Fruit fly (Drosophila melanogaster): ENCODE data around the gene CG2701.

The CG2701 gene

DNA sequence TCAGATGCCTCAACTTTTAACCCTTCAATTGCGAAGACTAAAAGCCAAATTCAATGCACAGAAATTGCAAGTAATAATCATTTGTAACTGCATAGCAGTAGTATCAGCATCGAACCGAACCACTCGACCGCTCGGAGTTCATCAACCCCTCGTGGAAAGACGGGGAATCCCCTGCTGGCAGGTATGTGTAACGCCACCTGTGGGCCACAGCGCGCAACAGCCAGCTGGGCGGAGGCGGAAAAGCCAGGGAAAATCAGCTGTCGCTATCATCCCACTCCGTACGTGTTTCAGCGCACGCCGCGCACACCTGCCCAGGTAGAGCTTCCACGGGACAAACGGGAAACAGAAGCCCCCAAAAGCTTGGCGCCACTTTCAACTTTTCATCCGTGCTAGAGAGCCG, 35.7 kb downstream of the CG2701 start:
- TF ChIP-seq CG4318 (GFP tag; optimal IDR thresholded peaks at IDR 0.05), result no peak
- no peak for TF ChIP-seq cyc (GFP tag; optimal IDR thresholded peaks at IDR 0.05)
- TF ChIP-seq ss (GFP tag; optimal IDR thresholded peaks at IDR 0.05), result no peak
- TF ChIP-seq topi (GFP tag; optimal IDR thresholded peaks at IDR 0.05), result no peak
- no peak for TF ChIP-seq CG15336 (GFP tag; IDR thresholded peaks at IDR 0.05)
- no peak for TF ChIP-seq CG31627 (GFP tag; optimal IDR thresholded peaks at IDR 0.05)
- no peak for TF ChIP-seq Lpt (GFP tag; optimal IDR thresholded peaks at IDR 0.05)
- TF ChIP-seq fd85E (GFP tag; optimal IDR thresholded peaks at IDR 0.05), result no peak
- TF ChIP-seq vri (GFP tag; optimal IDR thresholded peaks at IDR 0.05), result no peak
- no peak for TF ChIP-seq Sox14 (GFP tag; optimal IDR thresholded peaks at IDR 0.05)
- TF ChIP-seq CG3919 (GFP tag; optimal IDR thresholded peaks at IDR 0.05), result no peak
- no peak for TF ChIP-seq Ets96B (tag; optimal IDR thresholded peaks at IDR 0.05)
- TF ChIP-seq Ets21C (GFP tag; optimal IDR thresholded peaks at IDR 0.05), result no peak
- TF ChIP-seq fkh (GFP tag; optimal IDR thresholded peaks at IDR 0.05), result no peak
- TF ChIP-seq net (GFP tag; optimal IDR thresholded peaks at IDR 0.05), result no peak
- no peak for TF ChIP-seq CG32006 (GFP tag; optimal IDR thresholded peaks at IDR 0.05)

DNA sequence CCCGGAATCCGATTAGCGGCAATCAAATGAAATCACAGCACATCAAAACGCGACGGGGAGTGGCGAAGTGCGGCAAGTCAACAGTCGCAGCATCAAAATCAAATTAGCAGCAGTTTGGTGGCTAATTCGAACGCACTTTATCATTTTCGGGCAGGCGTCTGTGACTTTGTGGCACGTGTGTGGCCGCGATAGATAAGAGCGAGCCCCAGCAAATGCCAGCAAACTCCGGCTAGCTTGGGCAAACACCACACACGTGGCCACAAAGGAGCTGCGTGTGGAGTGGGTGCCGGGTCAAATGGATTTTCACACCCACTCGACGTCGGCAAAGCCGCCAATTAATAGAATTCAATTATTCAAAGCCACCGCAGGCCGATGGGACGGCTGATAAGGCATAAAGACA, 36.2 kb downstream of the CG2701 start:
- TF ChIP-seq achi (GFP tag; optimal IDR thresholded peaks at IDR 0.05) (no peak), CG8632 (GFP tag; optimal IDR thresholded peaks at IDR 0.05) (no peak), CG16779 (tag; optimal IDR thresholded peaks at IDR 0.05) (no peak), OdsH (GFP tag; optimal IDR thresholded peaks at IDR 0.05) (no peak), Blimp-1 (GFP tag; optimal IDR thresholded peaks at IDR 0.05) (no peak)

DNA sequence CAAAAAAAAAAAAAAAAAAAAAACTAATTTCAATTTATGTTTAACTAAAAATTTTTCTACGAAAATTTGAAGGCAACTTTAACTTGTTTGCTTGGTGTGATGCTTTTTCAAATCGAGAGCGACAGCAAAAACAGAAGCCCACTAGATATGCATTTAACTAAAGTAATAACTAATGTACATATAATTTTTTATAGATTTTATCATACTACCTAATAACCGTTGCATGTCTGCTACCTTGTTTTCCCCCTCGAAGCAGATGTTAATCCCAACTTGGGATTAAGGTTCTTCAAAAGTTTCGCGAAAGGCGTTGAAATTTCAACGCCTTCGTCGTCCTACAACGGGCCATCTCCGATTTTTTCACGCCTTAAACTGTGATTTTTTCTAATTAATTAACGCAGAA, 37.3 kb downstream of the CG2701 start, which contains the start of gene CG2652:
Gene CG2652 (minus strand): TSS at position 101 of the 400 bp plus-strand sequence.
- TF ChIP-seq CG6792 (GFP tag; optimal IDR thresholded peaks at IDR 0.05) (no peak), achi (GFP tag; optimal IDR thresholded peaks at IDR 0.05) (no peak), Hr4 (GFP tag; optimal IDR thresholded peaks at IDR 0.05) (no peak), OdsH (GFP tag; optimal IDR thresholded peaks at IDR 0.05) (no peak), CG3032 (tag; optimal IDR thresholded peaks at IDR 0.05) (no peak), CG4318 (GFP tag; optimal IDR thresholded peaks at IDR 0.05) (no peak), topi (GFP tag; optimal IDR thresholded peaks at IDR 0.05) (no peak), Eip93F (GFP tag; optimal IDR thresholded peaks at IDR 0.05) (no peak), Gug (GFP tag; IDR thresholded peaks at IDR 0.05) (no peak), esn (GFP tag; optimal IDR thresholded peaks at IDR 0.05) (no peak), Hr38 (GFP tag; optimal IDR thresholded peaks at IDR 0.05) (no peak), CG16779 (tag; optimal IDR thresholded peaks at IDR 0.05) (no peak), CG10631 (GFP tag; optimal IDR thresholded peaks at IDR 0.05) (no peak), salr (GFP tag; optimal IDR thresholded peaks at IDR 0.05) (no peak), acj6 (GFP tag; optimal IDR thresholded peaks at IDR 0.05) (no peak), CG11294 (GFP tag; IDR thresholded peaks at IDR 0.05) (no peak), fd59A (GFP tag; optimal IDR thresholded peaks at IDR 0.05) (no peak), Sox15 (GFP tag; optimal IDR thresholded peaks at IDR 0.05) (no peak), CG32006 (GFP tag; optimal IDR thresholded peaks at IDR 0.05) (no peak), spab (GFP tag; optimal IDR thresholded peaks at IDR 0.05) (no peak)

- no peak for TF ChIP-seq Hr4 (GFP tag; optimal IDR thresholded peaks at IDR 0.05)
Observed at dm6 chrX:2681601-2682000, 38.5 kb downstream of the CG2701 start, which contains the start of gene HLH3B. TSS of gene HLH3B (minus strand) at chrX:2681723.
